Worm (Caenorhabditis elegans) whole organism, young adult: ENCODE data around the gene E02H9.6.
"Not testable (repeated sequence)": the region's sequence is repeated elsewhere in the genome, so short reads cannot be mapped to it uniquely, and the experiment has no call there.

Experiments
- F23B12.7 ChIP-seq: sonication (generic microtip); optimal IDR thresholded peaks from 2 replicates; lab custom pipeline; 2017; ENCODE audit warnings: missing genetic modification characterization, mild to moderate bottlenecking, missing compliant biosample characterization, antibody characterized with exemption, moderate library complexity; ENCODE audit not compliant: insufficient read depth
- F33H1.4 ChIP-seq: fragments of 200-800 bp; sonication (Bioruptor generic); IDR thresholded peaks from 2 replicates; pipeline ENCODE4 v1.3.6; 2022; ENCODE audit warnings: missing genetic modification reagents, missing genetic modification characterization, missing compliant biosample characterization
- aptf-3 ChIP-seq: fragments of 200-800 bp; sonication (Bioruptor generic); IDR thresholded peaks from 2 replicates; pipeline ENCODE4 v1.3.6; 2022; ENCODE audit warnings: missing genetic modification characterization, missing compliant biosample characterization
- him-1 ChIP-seq: sonication (generic microtip); optimal IDR thresholded peaks from 2 replicates; lab custom pipeline; 2016; ENCODE audit warnings: missing genotype, missing genetic modification reagents, missing genetic modification characterization, missing compliant biosample characterization
- lin-35 ChIP-seq, 3 experiments: fragments of 150-350 bp in 2 of 3; sonication (generic microtip) in 1 of 3; optimal IDR thresholded peaks; 2 replicates each; lab custom pipeline; 2014 to 2018; ENCODE audit warnings: missing biosample characterization in 3 of 3, missing genetic modification characterization in 3 of 3, missing genetic modification reagents in 3 of 3
- madf-10 ChIP-seq: sonication (generic microtip); optimal IDR thresholded peaks from 2 replicates; lab custom pipeline; 2016; ENCODE audit warnings: mild to moderate bottlenecking, missing genetic modification characterization, missing compliant biosample characterization
- mxl-1 ChIP-seq: sonication (generic microtip); optimal IDR thresholded peaks from 2 replicates; lab custom pipeline; 2016; ENCODE audit warnings: missing genetic modification characterization, missing compliant biosample characterization

DNA sequence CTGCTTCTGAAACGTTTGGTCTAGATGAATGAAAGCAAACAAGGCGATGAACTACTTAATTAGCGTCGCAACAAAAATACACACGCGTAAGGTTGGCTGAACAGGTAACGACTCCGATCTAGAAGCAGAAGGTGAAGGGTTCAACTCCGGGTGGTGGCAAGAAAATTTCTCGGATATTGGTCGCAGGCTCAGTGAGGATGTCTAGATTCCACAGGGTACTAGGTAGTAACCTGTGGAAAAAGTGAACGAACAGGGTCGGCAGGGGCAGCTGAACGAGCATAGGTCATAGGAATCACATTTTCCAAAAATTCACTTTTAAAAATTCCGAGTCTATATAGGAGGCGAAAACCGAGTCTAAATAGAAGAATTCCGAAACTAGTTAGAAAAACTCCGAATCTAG, 24.5 kb downstream of the E02H9.6 start:
- TF ChIP-seq mxl-1; him-1 (tag; lab: Kevin White, UChicago); lin-35 (GFP tag; optimal IDR thresholded peaks at IDR 0.05; lab: Kevin White, UChicago); madf-10 (tag; lab: Kevin White, UChicago); aptf-3 (GFP tag; lab: Robert Waterston, UW); F23B12.7: not testable (repeated sequence)
- peak; percentile 39 for TF ChIP-seq F33H1.4 (GFP tag; lab: Robert Waterston, UW)
